Worm (Caenorhabditis elegans): ENCODE measurements around the gene exc-6.

DNA sequence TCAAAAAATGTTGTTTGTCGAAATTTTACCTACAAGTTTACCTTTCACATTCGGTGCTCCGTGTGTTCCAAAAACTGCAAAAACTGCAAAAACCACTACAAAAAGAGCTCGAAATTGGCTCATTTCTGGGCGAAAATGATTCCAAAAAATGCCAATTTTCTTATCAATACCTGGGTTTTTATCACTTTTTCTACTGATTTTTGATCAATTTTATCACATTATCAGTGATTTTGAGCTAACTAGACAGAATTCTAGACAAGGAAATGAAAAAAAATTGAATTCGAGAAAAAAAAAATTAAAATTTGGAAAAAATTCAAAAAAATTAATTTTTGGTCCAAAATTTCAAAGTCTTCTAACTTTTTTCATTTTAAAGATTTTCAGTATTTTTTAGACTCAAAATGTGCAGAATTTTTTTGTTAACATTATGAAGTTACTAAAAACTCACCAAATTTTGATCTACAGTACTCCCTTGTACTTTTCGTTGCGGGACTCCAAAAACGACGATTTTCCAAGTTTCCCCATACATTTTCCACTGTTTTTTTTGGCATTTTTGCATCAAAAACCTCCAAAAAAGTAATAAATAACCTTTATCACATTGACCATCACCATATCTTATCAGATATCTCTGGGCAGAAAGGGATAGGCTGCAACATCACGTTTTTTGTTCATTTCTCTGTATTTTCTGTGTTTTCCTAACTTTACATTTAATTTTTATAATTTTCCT is 12.9 kb downstream of the exc-6 start, which contains the start of the genes F58B6.1 and acsd-1:
- TF ChIP-seq nhr-25 (tag; optimal IDR thresholded peaks at IDR 0.05; ENCODE audit: borderline replicate concordance, insufficient read depth) (no peak), F37D6.2 (tag; optimal IDR thresholded peaks at IDR 0.05) (no peak), daf-19 (GFP tag; conservative IDR thresholded peaks at IDR 0.05) (no peak), skn-1 (tag; optimal IDR thresholded peaks at IDR 0.05) (no peak), ces-1 (GFP tag; optimal IDR thresholded peaks at IDR 0.05) (no peak), unc-130 (GFP tag; optimal IDR thresholded peaks at IDR 0.05) (no peak), ceh-28 (tag; optimal IDR thresholded peaks at IDR 0.05) (no peak), dve-1 (tag; optimal IDR thresholded peaks at IDR 0.05; ENCODE audit: insufficient read depth) (no peak)
